Worm (Caenorhabditis elegans) whole organism, late embryonic: ENCODE results near the gene R07B7.6.

ENCODE experiments used
- C38D4.7 ChIP-seq: fragments of 200-800 bp; sonication (Bioruptor generic); optimal IDR thresholded peaks from 2 replicates; lab custom pipeline; 2018; ENCODE audit warnings: mild to moderate bottlenecking, missing genetic modification characterization, moderate library complexity, missing compliant biosample characterization
- K02D7.2 ChIP-seq: sonication (generic microtip); optimal IDR thresholded peaks from 2 replicates; lab custom pipeline; 2017; ENCODE audit warnings: mild to moderate bottlenecking, missing genetic modification characterization, missing compliant biosample characterization
- ahr-1 ChIP-seq: sonication (generic microtip); optimal IDR thresholded peaks from 2 replicates; lab custom pipeline; 2016; ENCODE audit warnings: missing genetic modification characterization, missing compliant biosample characterization
- ama-1 ChIP-seq: fragments of 150-350 bp; optimal IDR thresholded peaks from 2 replicates; lab custom pipeline; 2014
- ceh-14 ChIP-seq: sonication (generic microtip); optimal IDR thresholded peaks from 2 replicates; lab custom pipeline; 2016; ENCODE audit warnings: missing genotype, missing genetic modification characterization, missing compliant biosample characterization
- ceh-18 ChIP-seq: sonication (generic microtip); optimal IDR thresholded peaks from 2 replicates; lab custom pipeline; 2016; ENCODE audit warnings: missing genetic modification characterization, missing compliant biosample characterization
- ceh-24 ChIP-seq: sonication (generic microtip); optimal IDR thresholded peaks from 2 replicates; lab custom pipeline; 2016; ENCODE audit warnings: mild to moderate bottlenecking, missing genetic modification characterization, missing compliant biosample characterization
- ceh-30 ChIP-seq: fragments of 150-350 bp; optimal IDR thresholded peaks from 2 replicates; lab custom pipeline; 2014; ENCODE audit warnings: missing biosample characterization, missing genetic modification characterization
- ceh-48 ChIP-seq: sonication (generic microtip); optimal IDR thresholded peaks from 2 replicates; lab custom pipeline; 2016; ENCODE audit warnings: missing genetic modification characterization, inconsistent platforms, missing compliant biosample characterization
- ceh-6 ChIP-seq: fragments of 200-800 bp; sonication (Bioruptor generic); optimal IDR thresholded peaks from 2 replicates; lab custom pipeline; 2018; ENCODE audit warnings: mild to moderate bottlenecking, missing genetic modification characterization, missing compliant biosample characterization
- ceh-9 ChIP-seq: sonication (generic microtip); optimal IDR thresholded peaks from 2 replicates; lab custom pipeline; 2016; ENCODE audit warnings: mild to moderate bottlenecking, missing genetic modification characterization, inconsistent platforms, missing compliant biosample characterization
- dmd-4 ChIP-seq: sonication (generic microtip); optimal IDR thresholded peaks from 2 replicates; lab custom pipeline; 2016; ENCODE audit warnings: borderline replicate concordance, missing genetic modification characterization, missing compliant biosample characterization
- elt-4 ChIP-seq: sonication (generic microtip); optimal IDR thresholded peaks from 2 replicates; lab custom pipeline; 2016; ENCODE audit warnings: missing genetic modification characterization, missing compliant biosample characterization
- ets-4 ChIP-seq: sonication (generic microtip); optimal IDR thresholded peaks from 2 replicates; lab custom pipeline; 2016; ENCODE audit warnings: missing genetic modification characterization, missing compliant biosample characterization
- fax-1 ChIP-seq: sonication (generic microtip); optimal IDR thresholded peaks from 2 replicates; lab custom pipeline; 2016; ENCODE audit warnings: missing genotype, missing genetic modification characterization, missing compliant biosample characterization
- fkh-6 ChIP-seq: sonication (generic microtip); optimal IDR thresholded peaks from 2 replicates; lab custom pipeline; 2016; ENCODE audit warnings: missing genetic modification characterization, missing compliant biosample characterization
- gmeb-2 ChIP-seq: sonication (generic microtip); optimal IDR thresholded peaks from 2 replicates; lab custom pipeline; 2016; ENCODE audit warnings: missing genetic modification characterization, inconsistent platforms, missing compliant biosample characterization
- hlh-13 ChIP-seq: fragments of 200-800 bp; sonication (Bioruptor generic); optimal IDR thresholded peaks from 2 replicates; lab custom pipeline; 2018; ENCODE audit warnings: mild to moderate bottlenecking, missing genetic modification characterization, missing compliant biosample characterization
- hlh-15 ChIP-seq: sonication (generic microtip); optimal IDR thresholded peaks from 2 replicates; lab custom pipeline; 2016; ENCODE audit warnings: missing genetic modification characterization, missing compliant biosample characterization
- hlh-30 ChIP-seq: sonication (generic microtip); optimal IDR thresholded peaks from 2 replicates; lab custom pipeline; 2017; ENCODE audit warnings: antibody characterized with exemption, missing genetic modification characterization, missing compliant biosample characterization; ENCODE audit not compliant: insufficient read depth
- hlh-6 ChIP-seq: sonication (generic microtip); optimal IDR thresholded peaks from 2 replicates; lab custom pipeline; 2016; ENCODE audit warnings: missing genotype, missing genetic modification characterization, missing compliant biosample characterization
- lim-6 ChIP-seq: sonication (generic microtip); optimal IDR thresholded peaks from 2 replicates; lab custom pipeline; 2016; ENCODE audit warnings: missing genetic modification characterization, missing compliant biosample characterization
- mec-3 ChIP-seq: sonication (generic microtip); optimal IDR thresholded peaks from 2 replicates; lab custom pipeline; 2016; ENCODE audit warnings: borderline replicate concordance, missing genetic modification characterization, missing compliant biosample characterization
- nhr-232 ChIP-seq: sonication (generic microtip); optimal IDR thresholded peaks from 2 replicates; lab custom pipeline; 2016; ENCODE audit warnings: missing genetic modification characterization, missing compliant biosample characterization
- pag-3 ChIP-seq: sonication (generic microtip); optimal IDR thresholded peaks from 2 replicates; lab custom pipeline; 2016; ENCODE audit warnings: missing compliant biosample characterization, missing genetic modification characterization, borderline replicate concordance
- pax-1 ChIP-seq: fragments of 150-350 bp; optimal IDR thresholded peaks from 2 replicates; lab custom pipeline; 2014; ENCODE audit warnings: missing biosample characterization, missing genetic modification characterization
- pha-2 ChIP-seq: sonication (generic microtip); optimal IDR thresholded peaks from 2 replicates; lab custom pipeline; 2017; ENCODE audit warnings: mild to moderate bottlenecking, missing genetic modification characterization, missing compliant biosample characterization
- sdc-2 ChIP-seq: sonication (generic microtip); optimal IDR thresholded peaks from 2 replicates; lab custom pipeline; 2016; ENCODE audit warnings: missing genotype, missing genetic modification characterization, missing compliant biosample characterization
- sox-2 ChIP-seq: fragments of 200-800 bp; sonication (Bioruptor generic); IDR thresholded peaks from 2 replicates; pipeline ENCODE4 v1.3.6; 2022; ENCODE audit warnings: missing genetic modification reagents, missing genetic modification characterization, missing compliant biosample characterization
- sox-4 ChIP-seq: sonication (generic microtip); optimal IDR thresholded peaks from 2 replicates; lab custom pipeline; 2017; ENCODE audit warnings: mild to moderate bottlenecking, missing genetic modification characterization, inconsistent platforms, missing compliant biosample characterization
- syd-9 ChIP-seq: sonication (generic microtip); optimal IDR thresholded peaks from 2 replicates; lab custom pipeline; 2016; ENCODE audit warnings: mild to moderate bottlenecking, missing genetic modification characterization, moderate library complexity, missing compliant biosample characterization
- unc-86 ChIP-seq: sonication (generic microtip); optimal IDR thresholded peaks from 2 replicates; lab custom pipeline; 2016; ENCODE audit warnings: missing genetic modification characterization, missing compliant biosample characterization
- zip-5 ChIP-seq: sonication (generic microtip); optimal IDR thresholded peaks from 2 replicates; lab custom pipeline; 2016; ENCODE audit warnings: missing genetic modification characterization, missing compliant biosample characterization

R07B7.6 gene

ce11 chrV:12095865-12096264, 21.1 kb upstream of the R07B7.6 start, which contains the start of gene nhr-207:
Gene nhr-207, plus strand, starts transcription at chrV:12096146.
- TF ChIP-seq K02D7.2 (tag; lab: Kevin White, UChicago) (no peak), hlh-15 (tag; lab: Kevin White, UChicago) (no peak), syd-9 (tag; lab: Kevin White, UChicago) (no peak), sox-4 (tag; lab: Kevin White, UChicago) (no peak), zip-5 (tag; lab: Kevin White, UChicago) (no peak), hlh-30 (no peak), dmd-4 (tag; lab: Kevin White, UChicago) (no peak), ceh-14 (tag; lab: Kevin White, UChicago) (no peak), fax-1 (tag; lab: Kevin White, UChicago) (no peak), sox-2 (GFP tag; lab: Robert Waterston, UW) (no peak)

DNA sequence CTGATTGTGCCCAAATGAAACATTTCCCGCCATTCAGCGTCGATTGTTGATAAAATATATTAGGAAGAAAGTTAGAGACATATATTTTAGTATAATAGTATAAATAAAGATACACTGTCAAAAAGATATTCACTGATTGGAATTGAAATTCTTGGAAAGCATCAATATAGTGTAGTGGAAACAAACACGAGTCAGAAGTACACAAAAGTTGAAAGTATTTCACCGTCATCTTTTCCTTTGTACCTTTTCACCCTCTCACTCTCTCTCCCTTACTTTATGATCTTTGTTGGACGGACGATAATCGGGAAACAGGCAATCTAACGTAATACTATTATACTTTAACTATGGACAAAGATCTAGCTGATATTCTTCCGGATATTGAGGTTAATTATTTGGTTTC, 19.2 kb upstream of the R07B7.6 start, which contains the start of gene nhr-208:
nhr-208 (plus strand) TSS at position 288 of the 400 bp plus-strand sequence.
- TF ChIP-seq fkh-6 (tag; lab: Kevin White, UChicago) (no peak), mec-3 (tag; lab: Kevin White, UChicago) (no peak), pag-3 (tag; lab: Kevin White, UChicago) (no peak), nhr-232 (no peak), ets-4 (tag; lab: Kevin White, UChicago) (no peak), hlh-30 (no peak), ceh-6 (GFP tag; lab: Kevin White, UChicago) (no peak), hlh-13 (no peak), hlh-15 (tag; lab: Kevin White, UChicago) (no peak), ahr-1 (tag; lab: Kevin White, UChicago) (no peak)

DNA sequence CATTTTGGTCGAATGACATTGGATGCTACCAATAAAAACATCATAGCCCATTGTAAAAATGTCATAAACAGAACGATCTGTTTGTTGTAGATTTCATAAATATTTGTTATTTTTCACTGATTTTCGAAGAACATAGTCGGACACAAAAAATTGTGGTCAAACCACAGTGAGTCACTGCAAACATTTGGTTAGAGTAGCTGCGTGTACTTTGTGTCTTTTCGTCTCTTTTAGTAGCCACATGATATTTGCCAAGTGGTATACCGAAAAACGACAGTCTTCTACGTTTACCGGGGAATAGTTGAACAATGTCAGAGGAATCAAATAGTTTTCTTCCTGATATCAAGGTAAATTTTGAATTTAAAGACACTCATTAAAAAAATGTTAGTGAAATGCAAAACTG, 17.0 kb upstream of the R07B7.6 start, which contains the start of gene nhr-206:
nhr-206 (plus strand) TSS at position 248 of the 400 bp plus-strand sequence.
- no peak for TF ChIP-seq ceh-48 (tag; lab: Kevin White, UChicago)
- no peak for TF ChIP-seq gmeb-2
- TF ChIP-seq pax-1 (tag; lab: Kevin White, UChicago), result no peak
- no peak for TF ChIP-seq ceh-30
- TF ChIP-seq ceh-24 (tag; lab: Kevin White, UChicago), result no peak
- no peak for TF ChIP-seq ceh-18 (tag; lab: Kevin White, UChicago)
- TF ChIP-seq pag-3 (tag; lab: Kevin White, UChicago), result no peak
- TF ChIP-seq ama-1, result no peak
- no peak for TF ChIP-seq lim-6
- TF ChIP-seq sdc-2 (tag; lab: Kevin White, UChicago), result no peak
- TF ChIP-seq ceh-6 (GFP tag; lab: Kevin White, UChicago), result no peak
- TF ChIP-seq unc-86 (tag; lab: Kevin White, UChicago), result no peak
- TF ChIP-seq sox-4 (tag; lab: Kevin White, UChicago), result no peak
- no peak for TF ChIP-seq ceh-9 (tag; lab: Kevin White, UChicago)
- no peak for TF ChIP-seq C38D4.7 (GFP tag; lab: Kevin White, UChicago)

ce11 chrV:12088773-12089172, 14.0 kb upstream of the R07B7.6 start, which contains the start of gene R07B7.12:
Gene R07B7.12, plus strand, starts transcription at chrV:12089073.
- TF ChIP-seq ceh-48 (tag; lab: Kevin White, UChicago) (no peak), sdc-2 (tag; lab: Kevin White, UChicago) (no peak), hlh-13 (no peak), nhr-232 (no peak), ceh-30 (no peak), hlh-6 (tag; lab: Kevin White, UChicago) (no peak), pha-2 (no peak), sox-4 (tag; lab: Kevin White, UChicago) (no peak), elt-4 (tag; lab: Kevin White, UChicago) (no peak)
- TF ChIP-seq, all 69 proteins: peak for 0

- no peak for TF ChIP-seq ceh-48 (tag; lab: Kevin White, UChicago)
- TF ChIP-seq pag-3 (tag; lab: Kevin White, UChicago), result no peak
Measured at ce11 chrV:12086934-12087333, 12.1 kb upstream of the R07B7.6 start, which contains the start of gene gana-1. Gene gana-1, plus strand, starts transcription at chrV:12087234.
